Worm (Caenorhabditis elegans): Measurements from ENCODE around the gene nhr-188.

DNA sequence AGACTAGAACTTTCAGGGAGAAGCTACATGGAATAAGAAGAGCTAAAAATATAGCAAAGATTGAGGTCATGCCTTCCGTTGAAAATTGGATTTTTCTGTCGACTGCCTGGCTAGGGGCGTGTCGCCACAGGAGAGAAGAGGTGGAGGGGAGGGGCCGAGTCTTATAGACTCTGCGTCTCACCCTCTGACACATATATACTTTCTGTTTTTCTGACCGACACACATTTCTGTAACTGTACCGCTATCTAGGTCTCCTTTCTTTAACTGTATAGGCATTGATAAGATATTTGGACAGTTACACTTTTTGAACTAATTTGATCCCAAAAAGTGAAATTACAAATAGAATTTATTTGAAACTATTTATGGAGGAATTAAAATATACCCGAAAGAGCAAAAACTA, 16.2 kb downstream of the nhr-188 start:
- peak in 1 of 6 experiments; percentile 0 for TF ChIP-seq elt-3 (tag; optimal IDR thresholded peaks at IDR 0.05)
- no peak for TF ChIP-seq fkh-10 (GFP tag; optimal IDR thresholded peaks at IDR 0.05)
- no peak for TF ChIP-seq lin-35 (GFP tag; optimal IDR thresholded peaks at IDR 0.05)
- no peak for TF ChIP-seq aly-2 (tag; optimal IDR thresholded peaks at IDR 0.05)
- TF ChIP-seq C04F5.9 (tag; optimal IDR thresholded peaks at IDR 0.05) = no peak
- TF ChIP-seq unc-130 (tag; optimal IDR thresholded peaks at IDR 0.05) = no peak
- no peak for TF ChIP-seq nhr-11 (tag; optimal IDR thresholded peaks at IDR 0.05)
- TF ChIP-seq pqm-1 (tag; optimal IDR thresholded peaks at IDR 0.05) = no peak
- no peak for TF ChIP-seq unc-86 (tag; optimal IDR thresholded peaks at IDR 0.05)
- no peak for TF ChIP-seq nhr-12 (tag; optimal IDR thresholded peaks at IDR 0.05)
- no peak for TF ChIP-seq ceh-88 (GFP tag; IDR thresholded peaks at IDR 0.05)
- TF ChIP-seq lir-3 (tag; optimal IDR thresholded peaks at IDR 0.05; ENCODE audit: poor library complexity) = no peak
- TF ChIP-seq pag-3 (tag; optimal IDR thresholded peaks at IDR 0.05; ENCODE audit: borderline replicate concordance, insufficient read depth) = no peak

Data from whole organism, L1 larva.